Fruit fly (Drosophila melanogaster): ENCODE data around the gene side-VII.

- TF ChIP-seq pan (optimal IDR thresholded peaks at IDR 0.05) (no peak), CG8478 (optimal IDR thresholded peaks at IDR 0.05) (no peak), psq (optimal IDR thresholded peaks at IDR 0.05) (no peak)
Observed at dm6 chr3R:9703273-9703672, 36.5 kb downstream of the side-VII start.
